Worm (Caenorhabditis elegans) whole organism, mixed stage, embryonic: ENCODE measurements around the gene F27E5.8.

ENCODE experiments used
- blmp-1 ChIP-seq: fragments of 150-350 bp; optimal IDR thresholded peaks from 2 replicates; lab custom pipeline; 2014; ENCODE audit warnings: missing biosample characterization, missing genetic modification characterization
- cnd-1 ChIP-seq: fragments of 200-800 bp; sonication (Bioruptor generic); optimal IDR thresholded peaks from 2 replicates; lab custom pipeline; 2018; ENCODE audit warnings: mild to moderate bottlenecking, missing genetic modification characterization, missing compliant biosample characterization
- hlh-1 ChIP-seq: fragments of 150-350 bp; optimal IDR thresholded peaks from 2 replicates; lab custom pipeline; 2014; ENCODE audit warnings: missing biosample characterization, missing genetic modification reagents, missing genetic modification characterization
- lin-13 ChIP-seq: fragments of 150-350 bp; optimal IDR thresholded peaks from 2 replicates; lab custom pipeline; 2014; ENCODE audit warnings: missing biosample characterization, missing genetic modification characterization
- mab-5 ChIP-seq: fragments of 150-350 bp; optimal IDR thresholded peaks from 2 replicates; lab custom pipeline; 2014; ENCODE audit warnings: missing biosample characterization, missing genetic modification characterization
- nhr-12 ChIP-seq: fragments of 150-350 bp; optimal IDR thresholded peaks from 2 replicates; lab custom pipeline; 2014; ENCODE audit warnings: missing biosample characterization, missing genetic modification characterization
- nhr-76 ChIP-seq: sonication (generic microtip); optimal IDR thresholded peaks from 2 replicates; lab custom pipeline; 2017; ENCODE audit warnings: missing biosample characterization, missing genetic modification characterization
- pha-4 ChIP-seq: fragments of 150-350 bp; optimal IDR thresholded peaks from 2 replicates; lab custom pipeline; 2018; ENCODE audit warnings: missing biosample characterization, missing genetic modification reagents, missing genetic modification characterization
- sptf-1 ChIP-seq: sonication (generic microtip); optimal IDR thresholded peaks from 2 replicates; lab custom pipeline; 2017; ENCODE audit warnings: mild to moderate bottlenecking, missing genetic modification characterization, moderate library complexity, missing compliant biosample characterization
- tbx-8 ChIP-seq: fragments of 200-800 bp; sonication (Bioruptor generic); optimal IDR thresholded peaks from 2 replicates; lab custom pipeline; 2018; ENCODE audit warnings: mild to moderate bottlenecking, missing genetic modification characterization, moderate library complexity, missing compliant biosample characterization
- unc-39 ChIP-seq: fragments of 150-350 bp; optimal IDR thresholded peaks from 2 replicates; lab custom pipeline; 2014; ENCODE audit warnings: missing biosample characterization, missing genetic modification characterization
- unc-62 ChIP-seq: fragments of 150-350 bp; optimal IDR thresholded peaks from 2 replicates; lab custom pipeline; 2014; ENCODE audit warnings: missing biosample characterization, missing genetic modification reagents, missing genetic modification characterization
- zip-8 ChIP-seq: fragments of 150-350 bp; optimal IDR thresholded peaks from 2 replicates; lab custom pipeline; 2014; ENCODE audit warnings: missing biosample characterization, missing genetic modification characterization
- ztf-11 ChIP-seq: fragments of 150-350 bp; optimal IDR thresholded peaks from 2 replicates; lab custom pipeline; 2014; ENCODE audit warnings: missing biosample characterization, missing genetic modification characterization

DNA sequence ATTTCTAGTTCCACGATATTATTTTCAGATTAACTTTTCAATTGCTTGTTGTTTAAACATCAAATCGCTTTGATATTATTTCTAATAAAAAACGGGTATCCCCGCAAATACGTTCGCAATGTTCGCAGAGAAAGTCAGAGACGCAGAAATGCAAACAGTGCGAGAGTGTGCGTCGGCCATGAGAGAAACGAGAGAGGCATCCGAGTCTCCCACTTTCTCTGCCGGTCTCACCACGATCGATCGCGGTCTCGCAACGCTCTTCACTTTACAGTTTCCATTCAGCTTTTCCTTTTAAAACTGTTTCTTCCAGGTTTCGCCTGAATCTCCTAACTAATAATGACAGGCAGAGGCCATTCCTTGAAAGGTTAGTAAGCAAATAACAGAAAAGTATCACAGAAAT, 47.0 kb upstream of the F27E5.8 start, which contains the start of gene F33H1.4:
- TF ChIP-seq blmp-1 (tag; lab: Kevin White, UChicago) (peak; percentile 75), unc-62 (GFP tag; lab: Kevin White, UChicago) (no peak), unc-39 (tag; lab: Kevin White, UChicago) (no peak), sptf-1 (no peak), ztf-11 (tag; lab: Kevin White, UChicago) (no peak), cnd-1 (tag; lab: Kevin White, UChicago) (no peak), hlh-1 (tag; lab: Kevin White, UChicago) (peak; percentile 39), zip-8 (tag; lab: Kevin White, UChicago) (no peak), nhr-76 (no peak), lin-13 (tag; lab: Kevin White, UChicago) (peak; percentile 85), pha-4 (tag; lab: Kevin White, UChicago) (no peak), tbx-8 (GFP tag; lab: Kevin White, UChicago) (no peak), mab-5 (tag; lab: Kevin White, UChicago) (no peak), nhr-12 (no peak)
